Fruit fly (Drosophila melanogaster) whole organism, embryonic: ENCODE results near the gene CG15011.

Experiments
- Awh ChIP-seq: fragments of 200-800 bp; sonication (Bioruptor generic); IDR thresholded peaks from 2 replicates; pipeline ENCODE4, ENCODE4 v1.3.6; 2022; ENCODE audit warnings: missing biosample characterization, missing genetic modification characterization
- CG1024 ChIP-seq: fragments of 200-800 bp; sonication (Bioruptor generic); IDR thresholded peaks from 2 replicates; pipeline ENCODE4 v1.3.6; 2022; ENCODE audit warnings: missing biosample characterization, missing genetic modification characterization
- CG11456 ChIP-seq: fragments of 200-800 bp; sonication (Bioruptor generic); IDR thresholded peaks from 3 replicates; pipeline ENCODE4 v1.3.6; 2022; ENCODE audit warnings: missing biosample characterization, missing genetic modification characterization
- CG12744 ChIP-seq: fragments of 200-800 bp; sonication (Bioruptor generic); optimal IDR thresholded peaks from 2 replicates; lab custom pipeline; 2016; ENCODE audit warnings: missing biosample characterization, missing genetic modification characterization
- CG12942 ChIP-seq: fragments of 200-800 bp; sonication (Bioruptor generic); optimal IDR thresholded peaks from 3 replicates; lab custom pipeline; 2016; ENCODE audit warnings: missing biosample characterization, missing genetic modification characterization
- CG13894 ChIP-seq: fragments of 200-800 bp; sonication (Bioruptor generic); optimal IDR thresholded peaks from 3 replicates; lab custom pipeline; 2018; ENCODE audit warnings: missing biosample characterization, mild to moderate bottlenecking, missing genetic modification characterization, moderate library complexity
- CG14667 ChIP-seq: fragments of 200-800 bp; sonication (Bioruptor generic); IDR thresholded peaks from 2 replicates; pipeline ENCODE4 v1.3.6; 2022; ENCODE audit warnings: missing biosample characterization, missing genetic modification characterization
- CG15269 ChIP-seq: fragments of 200-800 bp; sonication (Bioruptor generic); optimal IDR thresholded peaks from 2 replicates; lab custom pipeline; 2018; ENCODE audit warnings: missing biosample characterization, mild to moderate bottlenecking, missing genetic modification characterization, moderate library complexity
- CG15514 ChIP-seq: fragments of 200-800 bp; sonication (Bioruptor generic); optimal IDR thresholded peaks from 3 replicates; lab custom pipeline; 2017; ENCODE audit warnings: missing biosample characterization, missing genetic modification characterization, mild to moderate bottlenecking, moderate library complexity, missing genetic modification reagents
- CG16779 ChIP-seq: fragments of 200-800 bp; sonication (Bioruptor generic); IDR thresholded peaks from 2 replicates; pipeline ENCODE4 v1.3.6; 2022; ENCODE audit warnings: missing biosample characterization, missing genetic modification characterization
- CG16815 ChIP-seq: fragments of 200-800 bp; sonication (Bioruptor generic); optimal IDR thresholded peaks from 3 replicates; lab custom pipeline; 2017; ENCODE audit warnings: missing biosample characterization, mild to moderate bottlenecking, missing genetic modification characterization
- CG17912 ChIP-seq: fragments of 200-800 bp; sonication (Bioruptor generic); optimal IDR thresholded peaks from 2 replicates; lab custom pipeline; 2018; ENCODE audit warnings: missing biosample characterization, mild to moderate bottlenecking, missing genetic modification characterization
- CG2116 ChIP-seq: fragments of 200-800 bp; sonication (Bioruptor generic); optimal IDR thresholded peaks from 3 replicates; lab custom pipeline; 2018; ENCODE audit warnings: missing biosample characterization, mild to moderate bottlenecking, missing genetic modification characterization
- CG4328 ChIP-seq: fragments of 200-800 bp; sonication (Bioruptor generic); optimal IDR thresholded peaks from 3 replicates; lab custom pipeline; 2017; ENCODE audit warnings: missing biosample characterization, missing genetic modification reagents, missing genetic modification characterization
- CG4820 ChIP-seq: fragments of 200-800 bp; sonication (Bioruptor generic); optimal IDR thresholded peaks from 3 replicates; lab custom pipeline; 2016; ENCODE audit warnings: missing biosample characterization, missing genetic modification characterization
- CG5245 ChIP-seq: fragments of 200-800 bp; sonication (Bioruptor generic); optimal IDR thresholded peaks from 3 replicates; lab custom pipeline; 2016; ENCODE audit warnings: missing biosample characterization, missing genetic modification characterization
- CG6654 ChIP-seq: fragments of 200-800 bp; sonication (Bioruptor generic); optimal IDR thresholded peaks from 2 replicates; lab custom pipeline; 2017; ENCODE audit warnings: missing biosample characterization, mild to moderate bottlenecking, missing genetic modification characterization
- CG6689 ChIP-seq: fragments of 200-800 bp; sonication (Bioruptor generic); IDR thresholded peaks from 2 replicates; pipeline ENCODE4 v1.3.6; 2022; ENCODE audit warnings: missing biosample characterization, missing genetic modification characterization
- CG6791 ChIP-seq: fragments of 200-800 bp; sonication (Bioruptor generic); IDR thresholded peaks from 3 replicates; pipeline ENCODE4 v1.3.6; 2022; ENCODE audit warnings: missing biosample characterization, missing genetic modification characterization; ENCODE audit not compliant: partially characterized antibody
- CG7786 ChIP-seq: fragments of 200-800 bp; sonication (Bioruptor generic); optimal IDR thresholded peaks from 2 replicates; lab custom pipeline; 2016; ENCODE audit warnings: missing biosample characterization, missing genetic modification characterization
- CG8089 ChIP-seq: fragments of 200-800 bp; sonication (Bioruptor generic); optimal IDR thresholded peaks from 3 replicates; lab custom pipeline; 2016; ENCODE audit warnings: missing biosample characterization, missing genetic modification characterization
- CG8290 ChIP-seq, 3 experiments: fragments of 200-800 bp; sonication (Bioruptor generic); optimal IDR thresholded peaks; 2 replicates each; lab custom pipeline; 2016 to 2019; ENCODE audit warnings: missing biosample characterization in 3 of 3, missing genetic modification characterization in 3 of 3, mild to moderate bottlenecking in 2 of 3, moderate library complexity in 1 of 3
- CG8924 ChIP-seq: fragments of 200-800 bp; optimal IDR thresholded peaks from 3 replicates; lab custom pipeline; 2019; ENCODE audit warnings: missing biosample characterization, mild to moderate bottlenecking, missing genetic modification characterization, moderate library complexity
- CG9797 ChIP-seq: fragments of 200-800 bp; sonication (Bioruptor generic); optimal IDR thresholded peaks from 3 replicates; lab custom pipeline; 2018; ENCODE audit warnings: missing biosample characterization, mild to moderate bottlenecking, missing genetic modification characterization
- Dad ChIP-seq: fragments of 200-800 bp; sonication (Bioruptor generic); optimal IDR thresholded peaks from 3 replicates; lab custom pipeline; 2016; ENCODE audit warnings: missing biosample characterization, missing genetic modification characterization
- Hmx ChIP-seq: fragments of 200-800 bp; sonication (Bioruptor generic); optimal IDR thresholded peaks from 2 replicates; lab custom pipeline; 2016; ENCODE audit warnings: missing biosample characterization, missing genetic modification characterization
- Mad ChIP-seq: fragments of 200-800 bp; sonication (Bioruptor generic); optimal IDR thresholded peaks from 2 replicates; lab custom pipeline; 2016; ENCODE audit warnings: missing biosample characterization, missing genetic modification characterization
- Opbp ChIP-seq: fragments of 200-800 bp; sonication (Bioruptor generic); IDR thresholded peaks from 3 replicates; pipeline ENCODE4 v1.3.6; 2022; ENCODE audit warnings: missing biosample characterization, missing genetic modification characterization; ENCODE audit not compliant: partially characterized antibody
- Side ChIP-seq: fragments of 200-800 bp; sonication (Bioruptor generic); optimal IDR thresholded peaks from 2 replicates; lab custom pipeline; 2016; ENCODE audit warnings: missing biosample characterization, missing genetic modification characterization
- Sox102F ChIP-seq: fragments of 200-800 bp; sonication (Bioruptor generic); optimal IDR thresholded peaks from 2 replicates; lab custom pipeline; 2018; ENCODE audit warnings: missing biosample characterization, mild to moderate bottlenecking, missing genetic modification characterization, moderate library complexity
- Taf1 ChIP-seq: fragments of 200-800 bp; sonication (Bioruptor generic); IDR thresholded peaks from 2 replicates; pipeline ENCODE4 v1.3.6; 2022; ENCODE audit warnings: missing biosample characterization, missing genetic modification characterization
- Trl ChIP-seq, 3 experiments: fragments of >200 bp in 2 of 3; fragments of 200-800 bp in 1 of 3; sonication (Bioruptor generic) in 1 of 3; optimal IDR thresholded peaks; 2 replicates in 1 of 3; 3 replicates in 2 of 3; lab custom pipeline; 2016 to 2017; ENCODE audit warnings: missing biosample characterization in 1 of 3, missing genetic modification characterization in 1 of 3
- br ChIP-seq: fragments of >200 bp; optimal IDR thresholded peaks from 2 replicates; lab custom pipeline; 2017
- bsh ChIP-seq, 2 experiments: fragments of 200-800 bp; sonication (Bioruptor generic); optimal IDR thresholded peaks; 2 replicates each; lab custom pipeline; 2017 to 2018; ENCODE audit warnings: mild to moderate bottlenecking in 2 of 2, missing biosample characterization in 2 of 2, missing genetic modification characterization in 2 of 2, moderate library complexity in 1 of 2
- danr ChIP-seq: fragments of 200-800 bp; sonication (Bioruptor generic); IDR thresholded peaks from 2 replicates; pipeline ENCODE4 v1.3.6; 2022; ENCODE audit warnings: missing biosample characterization, missing genetic modification characterization
- fd102C ChIP-seq: fragments of 200-800 bp; sonication (Bioruptor generic); optimal IDR thresholded peaks from 2 replicates; lab custom pipeline; 2018; ENCODE audit warnings: missing biosample characterization, mild to moderate bottlenecking, missing genetic modification characterization, moderate library complexity
- fd64A ChIP-seq: fragments of 200-800 bp; sonication (Bioruptor generic); optimal IDR thresholded peaks from 3 replicates; lab custom pipeline; 2018; ENCODE audit warnings: missing biosample characterization, mild to moderate bottlenecking, missing genetic modification characterization
- ftz-f1 ChIP-seq: fragments of 200-800 bp; sonication (Bioruptor generic); optimal IDR thresholded peaks from 2 replicates; lab custom pipeline; 2016; ENCODE audit warnings: missing biosample characterization, missing genetic modification characterization
- gfzf ChIP-seq: fragments of 200-800 bp; sonication (Bioruptor generic); optimal IDR thresholded peaks from 2 replicates; lab custom pipeline; 2016; ENCODE audit warnings: missing biosample characterization, mild to moderate bottlenecking, missing genetic modification characterization, moderate library complexity
- gt ChIP-seq: fragments of 200-800 bp; sonication (Bioruptor generic); IDR thresholded peaks from 2 replicates; pipeline ENCODE4 v1.3.6; 2022; ENCODE audit warnings: missing biosample characterization, missing genetic modification characterization
- inv ChIP-seq: fragments of 200-800 bp; sonication (Bioruptor generic); IDR thresholded peaks from 2 replicates; pipeline ENCODE4 v1.3.6; 2022; ENCODE audit warnings: missing biosample characterization, missing genetic modification characterization; ENCODE audit not compliant: partially characterized antibody
- kah ChIP-seq: fragments of 200-800 bp; sonication (Bioruptor generic); optimal IDR thresholded peaks from 2 replicates; lab custom pipeline; 2018; ENCODE audit warnings: missing biosample characterization, mild to moderate bottlenecking, missing genetic modification characterization
- pan ChIP-seq, 4 experiments: fragments of >200 bp in 3 of 4; fragments of 200-800 bp in 1 of 4; sonication (Bioruptor generic) in 1 of 4; optimal IDR thresholded peaks in 3 of 4; IDR thresholded peaks in 1 of 4; 2 replicates each; pipeline versions ENCODE4 v1.3.6 to Lab custom; 2017 to 2022; ENCODE audit warnings: missing biosample characterization in 2 of 4, missing genetic modification characterization in 2 of 4, mixed read lengths in 1 of 4
- prd ChIP-seq, 3 experiments: fragments of >200 bp in 2 of 3; fragments of 200-800 bp in 1 of 3; sonication (Bioruptor generic) in 1 of 3; optimal IDR thresholded peaks in 2 of 3; IDR thresholded peaks in 1 of 3; 2 replicates in 2 of 3; 3 replicates in 1 of 3; pipeline versions ENCODE4 v1.3.6 to Lab custom; 2017 to 2022; ENCODE audit warnings: missing biosample characterization in 1 of 3, missing genetic modification characterization in 1 of 3
- twi ChIP-seq: fragments of 200-800 bp; optimal IDR thresholded peaks from 2 replicates; lab custom pipeline; 2019; ENCODE audit warnings: missing biosample characterization, mild to moderate bottlenecking, missing genetic modification characterization, moderate library complexity
- unc-4 ChIP-seq: fragments of 200-800 bp; sonication (Bioruptor generic); IDR thresholded peaks from 2 replicates; pipeline ENCODE4 v1.3.6; 2022; ENCODE audit warnings: missing biosample characterization, missing genetic modification characterization; ENCODE audit not compliant: partially characterized antibody
- wek ChIP-seq: fragments of 200-800 bp; sonication (Bioruptor generic); optimal IDR thresholded peaks from 3 replicates; lab custom pipeline; 2018; ENCODE audit warnings: missing biosample characterization, mild to moderate bottlenecking, missing genetic modification characterization, moderate library complexity
- zfh1 ChIP-seq: fragments of 200-800 bp; sonication (Bioruptor generic); IDR thresholded peaks from 3 replicates; pipeline ENCODE4 v1.3.6; 2022; ENCODE audit warnings: missing biosample characterization, missing genetic modification characterization

CG15011 gene

DNA sequence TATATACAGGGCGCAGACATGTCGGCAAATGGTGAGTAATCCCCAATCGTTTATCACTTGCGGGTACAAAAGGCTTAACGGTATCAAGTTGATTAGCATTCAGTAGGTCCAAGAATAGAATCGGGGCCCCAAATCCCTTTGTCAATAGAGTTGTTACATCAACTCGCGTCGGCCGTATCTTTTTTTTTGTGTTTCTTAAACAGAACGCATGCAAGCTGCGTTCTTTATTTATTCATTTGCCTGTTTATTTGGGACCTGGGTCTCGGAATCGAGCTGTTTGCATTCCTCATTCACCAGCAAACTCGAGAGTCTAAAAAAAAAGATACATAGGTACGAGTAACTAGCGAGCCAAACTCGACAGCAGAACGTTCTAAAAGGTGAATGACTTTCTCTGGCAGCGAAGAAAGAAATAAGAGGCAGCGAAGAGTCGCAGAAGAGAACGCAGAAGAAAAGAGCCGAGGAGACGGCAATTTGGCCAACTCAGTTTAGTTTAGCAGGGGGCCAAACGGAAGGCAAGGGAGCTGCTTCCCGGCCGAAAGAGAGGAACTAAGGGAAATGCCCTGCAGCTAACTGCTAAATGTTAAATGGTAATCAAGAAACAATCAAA, 13.3 kb upstream of the CG15011 start (continued):
- TF ChIP-seq CG5245 = no peak
- no peak for TF ChIP-seq CG1024 (GFP tag; lab: Robert Waterston, UW)
- TF ChIP-seq CG12942 (GFP tag; lab: Kevin White, UChicago) = no peak
- no peak for TF ChIP-seq CG2116 (GFP tag; lab: Kevin White, UChicago)
- TF ChIP-seq Awh (GFP tag; lab: Robert Waterston, UW) = no peak
- no peak for TF ChIP-seq Dad
- no peak for TF ChIP-seq CG4328
- TF ChIP-seq Trl (optimal IDR thresholded peaks at IDR 0.05; lab: Kevin White, UChicago) = no peak
- no peak for TF ChIP-seq Trl (GFP tag; optimal IDR thresholded peaks at IDR 0.05; lab: Kevin White, UChicago)
- TF ChIP-seq gt (GFP tag; lab: Robert Waterston, UW) = no peak
- TF ChIP-seq CG13894 (tag; lab: Kevin White, UChicago) = no peak
- no peak for TF ChIP-seq br
- TF ChIP-seq pan (optimal IDR thresholded peaks at IDR 0.05; lab: Kevin White, UChicago) = no peak
- TF ChIP-seq pan (GFP tag; optimal IDR thresholded peaks at IDR 0.05 in 1 of 2, IDR thresholded peaks at IDR 0.05 in 1 of 2) = no peak
- TF ChIP-seq Hmx (GFP tag; lab: Kevin White, UChicago) = no peak
- TF ChIP-seq CG15514 (GFP tag; lab: Kevin White, UChicago) = no peak
- no peak for TF ChIP-seq CG9797 (GFP tag; lab: Kevin White, UChicago)
- TF ChIP-seq CG14667 (GFP tag; lab: Robert Waterston, UW) = no peak
- no peak for TF ChIP-seq CG8924 (tag; lab: Kevin White, UChicago)
- TF ChIP-seq CG6654 (GFP tag; lab: Kevin White, UChicago) = no peak
- TF ChIP-seq CG4820 = no peak
- TF ChIP-seq CG16815 (GFP tag; lab: Kevin White, UChicago) = no peak
- peak; percentile 15 for TF ChIP-seq fd102C
- TF ChIP-seq Mad (GFP tag; lab: Kevin White, UChicago) = no peak
- TF ChIP-seq CG12744 (GFP tag; lab: Kevin White, UChicago) = no peak
- TF ChIP-seq CG15269 (tag; lab: Kevin White, UChicago) = no peak
- TF ChIP-seq CG6689 (GFP tag; lab: Robert Waterston, UW) = 0 out of 2 replicates have a peak, but pooled peaks have one; percentile 14
- TF ChIP-seq twi (tag; lab: Kevin White, UChicago) = no peak
- 0 out of 3 replicates have a peak, but pooled peaks have one; percentile 16 for TF ChIP-seq zfh1 (GFP tag; lab: Robert Waterston, UW)
- TF ChIP-seq unc-4 (GFP tag; lab: Robert Waterston, UW) = no peak
- no peak for TF ChIP-seq CG8089
- TF ChIP-seq Taf1 (GFP tag; lab: Robert Waterston, UW) = no peak
- no peak for TF ChIP-seq gfzf (GFP tag; lab: Kevin White, UChicago)
- TF ChIP-seq CG11456 = no peak
- TF ChIP-seq CG17912 (GFP tag; lab: Kevin White, UChicago) = no peak
- TF ChIP-seq Side (GFP tag; lab: Kevin White, UChicago) = peak; percentile 33
- TF ChIP-seq kah (GFP tag; lab: Kevin White, UChicago) = no peak
- no peak for TF ChIP-seq prd (optimal IDR thresholded peaks at IDR 0.05; lab: Kevin White, UChicago)
- 0 out of 3 replicates have a peak, but pooled peaks have one; percentile 7 for TF ChIP-seq prd (GFP tag; IDR thresholded peaks at IDR 0.05; lab: Robert Waterston, UW)
- no peak for TF ChIP-seq Sox102F (GFP tag; lab: Kevin White, UChicago)
- peak in 1 of 2 experiments; percentile 68 for TF ChIP-seq bsh (GFP tag; optimal IDR thresholded peaks at IDR 0.05; lab: Kevin White, UChicago)
- no peak for TF ChIP-seq CG7786 (GFP tag; lab: Kevin White, UChicago)
- TF ChIP-seq fd64A (GFP tag; lab: Kevin White, UChicago) = no peak
- no peak for TF ChIP-seq danr
- no peak for TF ChIP-seq wek
- TF ChIP-seq Opbp (GFP tag; lab: Robert Waterston, UW) = no peak
- no peak for TF ChIP-seq inv (GFP tag; lab: Robert Waterston, UW)
- no peak for TF ChIP-seq CG16779 (GFP tag; lab: Robert Waterston, UW)
- TF ChIP-seq ftz-f1 = no peak
- no peak for TF ChIP-seq CG6791 (GFP tag; lab: Robert Waterston, UW)
- peak; percentile 43 for TF ChIP-seq CG8290 (GFP tag; optimal IDR thresholded peaks at IDR 0.05; lab: Kevin White, UChicago)
- peak in 1 of 2 experiments; percentile 16 for TF ChIP-seq CG8290 (tag; optimal IDR thresholded peaks at IDR 0.05; lab: Kevin White, UChicago)
